Worm (Caenorhabditis elegans): ENCODE results near the gene clec-178.

- TF ChIP-seq nhr-25 (tag; optimal IDR thresholded peaks at IDR 0.05): no peak
- no peak for TF ChIP-seq nhr-77 (tag; optimal IDR thresholded peaks at IDR 0.05)
- TF ChIP-seq nhr-23 (tag; optimal IDR thresholded peaks at IDR 0.05): peak; percentile 29
Observed at ce11 chrIV:5667191-5667590, 13.4 kb downstream of the clec-178 start.

Measured in whole organism, L3 larva.